Fruit fly (Drosophila melanogaster) whole organism, embryonic: Measurements from ENCODE around the gene CG12945.

Experiments
- Adf1 ChIP-seq: fragments of 200-800 bp; sonication (Bioruptor generic); IDR thresholded peaks from 2 replicates; pipeline ENCODE4 v1.3.6; 2022; ENCODE audit warnings: missing biosample characterization, missing genetic modification characterization
- CG11504 ChIP-seq: fragments of 200-800 bp; sonication (Bioruptor generic); optimal IDR thresholded peaks from 3 replicates; lab custom pipeline; 2019; ENCODE audit warnings: missing biosample characterization, mild to moderate bottlenecking, missing genetic modification characterization, moderate library complexity
- CG11696 ChIP-seq: fragments of 200-800 bp; sonication (Bioruptor generic); IDR thresholded peaks from 2 replicates; pipeline ENCODE4 v1.3.6; 2022; ENCODE audit warnings: missing biosample characterization, missing genetic modification characterization
- CG12236 ChIP-seq: fragments of 200-800 bp; sonication (Bioruptor generic); optimal IDR thresholded peaks from 2 replicates; lab custom pipeline; 2016; ENCODE audit warnings: missing biosample characterization, missing genetic modification characterization
- CG12942 ChIP-seq: fragments of 200-800 bp; sonication (Bioruptor generic); optimal IDR thresholded peaks from 3 replicates; lab custom pipeline; 2016; ENCODE audit warnings: missing biosample characterization, missing genetic modification characterization
- CG13123 ChIP-seq: fragments of 200-800 bp; sonication (Bioruptor generic); optimal IDR thresholded peaks from 2 replicates; lab custom pipeline; 2016; ENCODE audit warnings: missing biosample characterization, missing genetic modification characterization
- CG14050 ChIP-seq: fragments of 200-800 bp; sonication (Bioruptor generic); IDR thresholded peaks from 3 replicates; pipeline ENCODE4 v1.3.6; 2022; ENCODE audit warnings: missing biosample characterization, missing genetic modification characterization
- CG15514 ChIP-seq: fragments of 200-800 bp; sonication (Bioruptor generic); optimal IDR thresholded peaks from 3 replicates; lab custom pipeline; 2017; ENCODE audit warnings: missing biosample characterization, missing genetic modification characterization, mild to moderate bottlenecking, moderate library complexity, missing genetic modification reagents
- CG15696 ChIP-seq: fragments of 200-800 bp; sonication (Bioruptor generic); optimal IDR thresholded peaks from 2 replicates; lab custom pipeline; 2019; ENCODE audit warnings: missing biosample characterization, mild to moderate bottlenecking, missing genetic modification characterization, moderate library complexity
- CG16813 ChIP-seq: fragments of 200-800 bp; sonication (Bioruptor generic); IDR thresholded peaks from 3 replicates; pipeline ENCODE4 v1.3.6; 2022; ENCODE audit warnings: missing biosample characterization, missing genetic modification characterization; ENCODE audit not compliant: partially characterized antibody
- CG17361 ChIP-seq: fragments of 200-800 bp; sonication (Bioruptor generic); IDR thresholded peaks from 3 replicates; pipeline ENCODE4 v1.3.6; 2022; ENCODE audit warnings: missing biosample characterization, missing genetic modification characterization
- CG2116 ChIP-seq: fragments of 200-800 bp; sonication (Bioruptor generic); optimal IDR thresholded peaks from 3 replicates; lab custom pipeline; 2018; ENCODE audit warnings: missing biosample characterization, mild to moderate bottlenecking, missing genetic modification characterization
- CG34224 ChIP-seq: fragments of 200-800 bp; sonication (Bioruptor generic); IDR thresholded peaks from 3 replicates; pipeline ENCODE4 v1.3.6; 2022; ENCODE audit warnings: missing biosample characterization, missing genetic modification characterization; ENCODE audit not compliant: partially characterized antibody
- CG4730 ChIP-seq: fragments of 200-800 bp; sonication (Bioruptor generic); IDR thresholded peaks from 2 replicates; pipeline ENCODE4 v1.3.6; 2022; ENCODE audit warnings: missing biosample characterization, missing genetic modification characterization
- CG4820 ChIP-seq: fragments of 200-800 bp; sonication (Bioruptor generic); optimal IDR thresholded peaks from 3 replicates; lab custom pipeline; 2016; ENCODE audit warnings: missing biosample characterization, missing genetic modification characterization
- CG6813 ChIP-seq: fragments of 200-800 bp; sonication (Bioruptor generic); optimal IDR thresholded peaks from 2 replicates; lab custom pipeline; 2017; ENCODE audit warnings: missing biosample characterization, missing genetic modification characterization, mild to moderate bottlenecking, moderate library complexity, missing genetic modification reagents
- CG7745 ChIP-seq: fragments of 200-800 bp; sonication (Bioruptor generic); optimal IDR thresholded peaks from 2 replicates; lab custom pipeline; 2018; ENCODE audit warnings: missing biosample characterization, mild to moderate bottlenecking, missing genetic modification characterization, moderate library complexity
- D ChIP-seq, 2 experiments: fragments of 200-800 bp in 1 of 2; fragments of >200 bp in 1 of 2; sonication (Bioruptor generic) in 1 of 2; optimal IDR thresholded peaks; 2 replicates in 1 of 2; 3 replicates in 1 of 2; lab custom pipeline; 2017; ENCODE audit warnings: mild to moderate bottlenecking in 1 of 2, missing biosample characterization in 1 of 2, missing genetic modification characterization in 1 of 2, missing genetic modification reagents in 1 of 2
- D19B ChIP-seq: fragments of 200-800 bp; sonication (Bioruptor generic); optimal IDR thresholded peaks from 2 replicates; lab custom pipeline; 2017; ENCODE audit warnings: missing biosample characterization, mild to moderate bottlenecking, missing genetic modification characterization
- Dek ChIP-seq: fragments of 200-800 bp; sonication (Bioruptor generic); optimal IDR thresholded peaks from 3 replicates; lab custom pipeline; 2019; ENCODE audit warnings: missing biosample characterization, mild to moderate bottlenecking, missing genetic modification characterization, moderate library complexity
- ERR ChIP-seq: fragments of 200-800 bp; sonication (Bioruptor generic); optimal IDR thresholded peaks from 2 replicates; lab custom pipeline; 2016; ENCODE audit warnings: missing biosample characterization, missing genetic modification characterization
- HLH54F ChIP-seq: fragments of 200-800 bp; sonication (Bioruptor generic); optimal IDR thresholded peaks from 3 replicates; lab custom pipeline; 2016; ENCODE audit warnings: missing biosample characterization, missing genetic modification characterization
- Hand ChIP-seq: fragments of 200-800 bp; sonication (Bioruptor generic); optimal IDR thresholded peaks from 2 replicates; lab custom pipeline; 2017; ENCODE audit warnings: mild to moderate bottlenecking, missing biosample characterization, missing genetic modification reagents, missing genetic modification characterization
- Hr51 ChIP-seq, 2 experiments: fragments of 200-800 bp; sonication (Bioruptor generic); optimal IDR thresholded peaks; 2 replicates in 1 of 2; 3 replicates in 1 of 2; lab custom pipeline; 2016 to 2018; ENCODE audit warnings: missing biosample characterization in 2 of 2, missing genetic modification characterization in 2 of 2, mild to moderate bottlenecking in 1 of 2, moderate library complexity in 1 of 2
- Hr78 ChIP-seq, 2 experiments: fragments of 200-800 bp in 1 of 2; fragments of >200 bp in 1 of 2; sonication (Bioruptor generic) in 1 of 2; optimal IDR thresholded peaks; 2 replicates each; lab custom pipeline; 2017 to 2019; ENCODE audit warnings: missing biosample characterization in 2 of 2, missing genetic modification characterization in 2 of 2, mild to moderate bottlenecking in 1 of 2, moderate library complexity in 1 of 2
- Med ChIP-seq: fragments of 200-800 bp; sonication (Bioruptor generic); peaks from one replicate; lab custom pipeline; 2016; ENCODE audit warnings: missing biosample characterization, missing genetic modification characterization, mild to moderate bottlenecking, inconsistent platforms, moderate library complexity
- Nf-YA ChIP-seq: fragments of 200-800 bp; sonication (Bioruptor generic); IDR thresholded peaks from 2 replicates; pipeline ENCODE4 v1.3.6; 2022; ENCODE audit warnings: missing biosample characterization, missing genetic modification characterization
- Nf-YC ChIP-seq: fragments of 200-800 bp; optimal IDR thresholded peaks from 3 replicates; lab custom pipeline; 2019; ENCODE audit warnings: missing biosample characterization, mild to moderate bottlenecking, missing genetic modification characterization, moderate library complexity
- PHDP ChIP-seq: fragments of 200-800 bp; sonication (Bioruptor generic); optimal IDR thresholded peaks from 3 replicates; lab custom pipeline; 2018; ENCODE audit warnings: missing biosample characterization, mild to moderate bottlenecking, missing genetic modification characterization, moderate library complexity
- Pdp1 ChIP-seq, 2 experiments: fragments of 200-800 bp; sonication (Bioruptor generic); optimal IDR thresholded peaks; 3 replicates each; lab custom pipeline; 2016; ENCODE audit warnings: missing biosample characterization in 2 of 2, missing genetic modification characterization in 2 of 2, mild to moderate bottlenecking in 1 of 2, moderate library complexity in 1 of 2
- Ptx1 ChIP-seq: fragments of 200-800 bp; sonication (Bioruptor generic); IDR thresholded peaks from 2 replicates; pipeline ENCODE4 v1.3.6; 2022; ENCODE audit warnings: missing biosample characterization, missing genetic modification characterization
- Ravus ChIP-seq: fragments of 200-800 bp; sonication (Bioruptor generic); IDR thresholded peaks from 2 replicates; pipeline ENCODE4 v1.3.6; 2022; ENCODE audit warnings: missing biosample characterization, missing genetic modification characterization
- Rx ChIP-seq: fragments of 200-800 bp; sonication (Bioruptor generic); IDR thresholded peaks from 2 replicates; pipeline ENCODE4 v1.3.6; 2022; ENCODE audit warnings: missing biosample characterization, missing genetic modification characterization
- bbx ChIP-seq: fragments of 200-800 bp; sonication (Bioruptor generic); IDR thresholded peaks from 2 replicates; pipeline ENCODE4 v1.3.6; 2022; ENCODE audit warnings: missing biosample characterization, missing genetic modification characterization; ENCODE audit not compliant: partially characterized antibody
- bigmax ChIP-seq: fragments of 200-800 bp; sonication (Bioruptor generic); optimal IDR thresholded peaks from 2 replicates; lab custom pipeline; 2018; ENCODE audit warnings: missing biosample characterization, mild to moderate bottlenecking, missing genetic modification characterization
- bowl ChIP-seq: fragments of 200-800 bp; sonication (Bioruptor generic); IDR thresholded peaks from 2 replicates; pipeline ENCODE4 v1.3.6; 2022; ENCODE audit warnings: missing biosample characterization, missing genetic modification characterization
- chm ChIP-seq: fragments of 200-800 bp; sonication (Bioruptor generic); IDR thresholded peaks from 2 replicates; pipeline ENCODE4 v1.3.6; 2022; ENCODE audit warnings: missing biosample characterization, missing genetic modification characterization
- eyg ChIP-seq: fragments of 200-800 bp; sonication (Bioruptor generic); optimal IDR thresholded peaks from 3 replicates; lab custom pipeline; 2016; ENCODE audit warnings: missing biosample characterization, missing genetic modification characterization
- fru ChIP-seq: fragments of >200 bp; optimal IDR thresholded peaks from 2 replicates; lab custom pipeline; 2017
- gfzf ChIP-seq: fragments of 200-800 bp; sonication (Bioruptor generic); optimal IDR thresholded peaks from 2 replicates; lab custom pipeline; 2016; ENCODE audit warnings: missing biosample characterization, mild to moderate bottlenecking, missing genetic modification characterization, moderate library complexity
- lola ChIP-seq, 3 experiments: fragments of >200 bp in 2 of 3; fragments of 200-800 bp in 1 of 3; sonication (Bioruptor generic) in 1 of 3; optimal IDR thresholded peaks; 2 replicates each; lab custom pipeline; 2017 to 2019; ENCODE audit warnings: missing biosample characterization in 3 of 3, missing genetic modification characterization in 3 of 3, mild to moderate bottlenecking in 1 of 3, moderate library complexity in 1 of 3
- onecut ChIP-seq: fragments of 200-800 bp; sonication (Bioruptor generic); IDR thresholded peaks from 2 replicates; pipeline ENCODE4 v1.3.6; 2022; ENCODE audit warnings: missing biosample characterization, missing genetic modification characterization
- sc ChIP-seq, 3 experiments: fragments of >200 bp in 2 of 3; fragments of 200-800 bp in 1 of 3; sonication (Bioruptor generic) in 1 of 3; optimal IDR thresholded peaks; 2 replicates in 2 of 3; 3 replicates in 1 of 3; lab custom pipeline; 2017; ENCODE audit warnings: mild to moderate bottlenecking in 1 of 3, missing biosample characterization in 1 of 3, missing genetic modification characterization in 1 of 3, missing genetic modification reagents in 1 of 3
- sim ChIP-seq: fragments of 200-800 bp; sonication (Bioruptor generic); IDR thresholded peaks from 2 replicates; pipeline ENCODE4 v1.3.6; 2022; ENCODE audit warnings: missing biosample characterization, missing genetic modification characterization
- sima ChIP-seq: fragments of 200-800 bp; sonication (Bioruptor generic); optimal IDR thresholded peaks from 2 replicates; lab custom pipeline; 2016; ENCODE audit warnings: missing biosample characterization, missing genetic modification characterization
- slou ChIP-seq: fragments of 200-800 bp; sonication (Bioruptor generic); optimal IDR thresholded peaks from 3 replicates; lab custom pipeline; 2016; ENCODE audit warnings: missing biosample characterization, missing genetic modification characterization
- tna ChIP-seq: fragments of 200-800 bp; sonication (Bioruptor generic); IDR thresholded peaks from 2 replicates; pipeline ENCODE4 v1.3.6; 2022; ENCODE audit warnings: missing biosample characterization, missing genetic modification characterization; ENCODE audit not compliant: partially characterized antibody
- trh ChIP-seq: fragments of 200-800 bp; sonication (Bioruptor generic); optimal IDR thresholded peaks from 2 replicates; lab custom pipeline; 2016; ENCODE audit warnings: missing biosample characterization, missing genetic modification characterization
- wor ChIP-seq: fragments of 200-800 bp; sonication (Bioruptor generic); IDR thresholded peaks from 2 replicates; pipeline ENCODE4 v1.3.6; 2022; ENCODE audit warnings: missing biosample characterization, missing genetic modification characterization

Gene CG12945

dm6 chr3R:9777941-9778360, 13.1 kb downstream of the CG12945 start, which contains the start of gene RpS29 (continued):
- peak; percentile 93 for TF ChIP-seq CG16813 (GFP tag; lab: Robert Waterston, UW)
- peak; percentile 79 for TF ChIP-seq Ptx1
- TF ChIP-seq Nf-YA (GFP tag; lab: Robert Waterston, UW): peak; percentile 59
- peak; percentile 68 for TF ChIP-seq CG17361 (GFP tag; lab: Robert Waterston, UW)
- TF ChIP-seq Hr51 (GFP tag; optimal IDR thresholded peaks at IDR 0.05; lab: Kevin White, UChicago): peak; percentile 50 to 85
- TF ChIP-seq CG11696 (GFP tag; lab: Robert Waterston, UW): no peak
- TF ChIP-seq eyg (GFP tag; lab: Kevin White, UChicago): peak; percentile 70
- TF ChIP-seq Dek (tag; lab: Kevin White, UChicago): peak; percentile 77
- peak; percentile 93 for TF ChIP-seq CG34224 (GFP tag; lab: Robert Waterston, UW)
- TF ChIP-seq CG13123 (GFP tag; lab: Kevin White, UChicago): peak; percentile 74
- TF ChIP-seq gfzf (GFP tag; lab: Kevin White, UChicago): peak; percentile 54
- peak; percentile 79 for TF ChIP-seq chm
- TF ChIP-seq wor: no peak
- TF ChIP-seq lola (GFP tag; optimal IDR thresholded peaks at IDR 0.05; lab: Kevin White, UChicago): peak in 1 of 3 experiments; percentile 39
- no peak; the same call in 1 of the 2 replicates for TF ChIP-seq bowl
- TF ChIP-seq fru (lab: Kevin White, UChicago): no peak
- TF ChIP-seq Hr78 (GFP tag; optimal IDR thresholded peaks at IDR 0.05; lab: Kevin White, UChicago): no peak
- peak; percentile 73 for TF ChIP-seq Rx (GFP tag; lab: Robert Waterston, UW)
- peak; percentile 60 for TF ChIP-seq CG14050 (GFP tag; lab: Robert Waterston, UW)
- peak; percentile 87 for TF ChIP-seq HLH54F (GFP tag; lab: Kevin White, UChicago)
- TF ChIP-seq Ravus (GFP tag; lab: Robert Waterston, UW): no peak
- peak; percentile 44 for TF ChIP-seq sima (GFP tag; lab: Kevin White, UChicago)
- peak; percentile 99 for TF ChIP-seq Med (GFP tag; lab: Kevin White, UChicago)
- peak; percentile 95 for TF ChIP-seq CG15514
- TF ChIP-seq tna (GFP tag; lab: Robert Waterston, UW): peak; percentile 86
- TF ChIP-seq CG4820 (GFP tag; lab: Kevin White, UChicago): peak; percentile 52
- peak; percentile 79 for TF ChIP-seq slou (GFP tag; lab: Kevin White, UChicago)
- TF ChIP-seq ERR (GFP tag; lab: Kevin White, UChicago): peak; percentile 85
- TF ChIP-seq CG12942: peak; percentile 78
- no peak for TF ChIP-seq sc (optimal IDR thresholded peaks at IDR 0.05; lab: Kevin White, UChicago)
- no peak for TF ChIP-seq sc (GFP tag; optimal IDR thresholded peaks at IDR 0.05; lab: Kevin White, UChicago)
- TF ChIP-seq bbx: peak; percentile 95
- TF ChIP-seq CG2116: peak; percentile 98
- peak; percentile 42 for TF ChIP-seq CG12236 (GFP tag; lab: Kevin White, UChicago)
- peak; percentile 62 for TF ChIP-seq Hand (GFP tag; lab: Kevin White, UChicago)
- TF ChIP-seq CG4730 (GFP tag; lab: Robert Waterston, UW): peak; percentile 46; the same call in 1 of the 2 replicates
- peak; percentile 1 for TF ChIP-seq CG7745 (tag; lab: Kevin White, UChicago)
- TF ChIP-seq bigmax (GFP tag; lab: Kevin White, UChicago): peak; percentile 99
- peak; percentile 67 for TF ChIP-seq PHDP (tag; lab: Kevin White, UChicago)
- TF ChIP-seq CG6813: peak; percentile 82
- TF ChIP-seq sim (GFP tag; lab: Robert Waterston, UW): no peak
- TF ChIP-seq Nf-YC: peak; percentile 68
- TF ChIP-seq CG11504 (tag; lab: Kevin White, UChicago): peak; percentile 67
- peak; percentile 82 to 89 for TF ChIP-seq Pdp1 (GFP tag; optimal IDR thresholded peaks at IDR 0.05; lab: Kevin White, UChicago)
- TF ChIP-seq onecut (GFP tag; lab: Robert Waterston, UW): peak; percentile 65; the same call in 1 of the 2 replicates
- TF ChIP-seq trh (GFP tag; lab: Kevin White, UChicago): peak; percentile 53
- TF ChIP-seq D (optimal IDR thresholded peaks at IDR 0.05; lab: Kevin White, UChicago): no peak
- peak; percentile 60 for TF ChIP-seq D (GFP tag; optimal IDR thresholded peaks at IDR 0.05; lab: Kevin White, UChicago)
- TF ChIP-seq CG15696: peak; percentile 58
- no peak for TF ChIP-seq D19B (GFP tag; lab: Kevin White, UChicago)
- peak; percentile 74 for TF ChIP-seq Adf1 (GFP tag; lab: Robert Waterston, UW)
